Worm (Caenorhabditis elegans) whole organism, L1 larva: ENCODE results near the gene D2021.4.

Experiments used
- aly-2 ChIP-seq: fragments of 150-350 bp; optimal IDR thresholded peaks from 2 replicates; lab custom pipeline; 2014; ENCODE audit warnings: missing biosample characterization, missing genetic modification characterization
- ama-1 ChIP-seq: fragments of 150-350 bp; optimal IDR thresholded peaks from 2 replicates; lab custom pipeline; 2014
- nhr-11 ChIP-seq: fragments of 150-350 bp; optimal IDR thresholded peaks from 2 replicates; lab custom pipeline; 2014; ENCODE audit warnings: missing biosample characterization, missing genetic modification characterization
- zag-1 ChIP-seq: fragments of 150-350 bp; optimal IDR thresholded peaks from 2 replicates; lab custom pipeline; 2014; ENCODE audit warnings: missing biosample characterization, missing genetic modification characterization

DNA sequence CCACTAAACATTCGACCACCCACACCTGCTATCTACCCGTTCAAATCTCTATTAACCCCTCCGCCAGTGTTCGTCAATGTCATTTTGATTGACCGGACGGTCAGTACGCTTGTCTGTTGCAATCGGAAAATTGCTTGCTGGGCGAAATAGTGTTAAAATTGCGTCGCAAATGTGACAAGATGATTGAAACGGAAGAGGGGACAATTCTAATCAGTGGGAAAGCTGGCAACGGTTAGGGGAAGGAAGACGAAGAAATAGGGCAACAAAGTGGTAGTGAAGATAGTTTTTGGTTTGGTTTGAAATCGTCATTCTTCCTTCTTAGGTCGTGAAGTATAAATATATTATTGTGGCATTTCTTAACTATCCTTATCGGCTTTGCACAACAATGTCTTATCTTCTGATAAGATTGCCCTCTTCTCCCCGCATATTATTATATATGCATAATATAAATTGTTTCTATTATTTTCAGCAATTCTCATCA lies 19.6 kb upstream of the D2021.4 start:
- TF ChIP-seq ama-1 (lab: Kevin White, UChicago) (no peak), zag-1 (no peak), aly-2 (tag; lab: Kevin White, UChicago) (no peak), nhr-11 (no peak)
